Worm (Caenorhabditis elegans): ENCODE results near the gene ccch-1.

ccch-1 gene

DNA sequence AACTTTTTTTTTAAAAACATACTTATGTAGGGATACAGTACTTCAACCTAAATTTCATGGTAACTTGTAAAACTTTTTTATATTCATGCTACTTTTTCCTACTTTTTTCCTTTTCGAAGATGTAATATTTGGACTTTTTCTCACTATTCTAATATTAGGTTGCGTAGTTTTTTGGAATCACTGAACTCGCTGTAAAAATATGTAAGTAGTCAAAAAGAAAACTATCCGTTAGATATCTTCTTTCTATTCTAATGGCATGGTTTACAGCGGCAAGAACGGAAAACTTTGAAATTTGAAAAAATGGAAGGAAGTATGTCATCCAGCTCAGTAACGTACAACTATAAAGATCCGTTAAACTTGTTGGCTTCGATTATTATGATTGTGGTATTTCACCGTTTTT lies 61.8 kb downstream of the ccch-1 start, which contains the start of gene srx-82:
Gene srx-82 (plus strand): TSS at position 301 of the 400 bp plus-strand sequence.
- TF ChIP-seq skn-1 (tag; optimal IDR thresholded peaks at IDR 0.05) (no peak), sma-3 (GFP tag; optimal IDR thresholded peaks at IDR 0.05) (no peak)

All from whole organism, L2 larva.